Worm (Caenorhabditis elegans): Measurements from ENCODE around the gene ttr-19.

DNA sequence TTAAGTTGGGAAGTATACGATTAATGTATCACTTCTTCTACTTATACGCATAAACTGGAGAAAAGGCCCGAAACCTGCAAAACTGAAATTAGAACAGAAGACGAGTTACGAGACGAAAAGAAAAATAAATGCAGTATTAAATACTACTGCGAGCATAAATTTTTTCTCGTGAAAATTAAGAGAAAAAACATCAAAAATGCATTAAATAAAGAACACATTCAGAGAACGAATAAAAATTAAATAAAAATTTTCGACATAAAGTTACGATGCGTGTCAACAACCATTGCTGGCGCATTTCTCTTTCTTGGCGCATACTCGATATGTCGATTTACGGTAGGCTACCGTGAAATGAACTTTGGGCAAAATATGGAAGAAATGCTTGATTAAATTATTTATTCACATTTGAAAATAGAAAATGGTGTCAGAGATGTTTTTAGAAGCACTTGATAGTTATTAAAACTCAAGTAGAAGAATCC lies 22.3 kb downstream of the ttr-19 start, which contains the start of the genes ZK856.19 and ZK856.11:
- no peak for TF ChIP-seq snpc-4 (tag; optimal IDR thresholded peaks at IDR 0.05)
- TF ChIP-seq nhr-2 (tag; optimal IDR thresholded peaks at IDR 0.05): no peak
- no peak for TF ChIP-seq unc-62 (GFP tag; optimal IDR thresholded peaks at IDR 0.05)
- TF ChIP-seq nhr-237 (tag; optimal IDR thresholded peaks at IDR 0.05): no peak
- TF ChIP-seq pha-4 (tag; optimal IDR thresholded peaks at IDR 0.05): peak; percentile 37
- no peak for TF ChIP-seq ztf-11 (tag; optimal IDR thresholded peaks at IDR 0.05)
- no peak for TF ChIP-seq hlh-1 (tag; optimal IDR thresholded peaks at IDR 0.05)
- no peak for TF ChIP-seq elt-1 (tag; optimal IDR thresholded peaks at IDR 0.05; ENCODE audit: borderline replicate concordance, insufficient read depth)
- no peak for TF ChIP-seq nhr-76 (tag; optimal IDR thresholded peaks at IDR 0.05)
- no peak for TF ChIP-seq ces-1 (GFP tag; optimal IDR thresholded peaks at IDR 0.05)
- TF ChIP-seq mab-5 (tag; optimal IDR thresholded peaks at IDR 0.05): no peak
- TF ChIP-seq elt-3 (tag; optimal IDR thresholded peaks at IDR 0.05): no peak
- TF ChIP-seq bed-3 (GFP tag; optimal IDR thresholded peaks at IDR 0.05): no peak
